Fruit fly (Drosophila melanogaster): ENCODE data around the gene CG17104.

Gene CG17104

dm6 chr2L:10661490-10662240 lies 15.3 kb upstream of the CG17104 start, which contains the start of gene CG31871 (continued):
- TF ChIP-seq CG1602 (GFP tag; optimal IDR thresholded peaks at IDR 0.05), result peak; percentile 21
- peak; percentile 39; the same call in 1 of the 2 replicates for TF ChIP-seq E2f2 (GFP tag; IDR thresholded peaks at IDR 0.05)
- peak; percentile 61 for TF ChIP-seq CG10209 (GFP tag; optimal IDR thresholded peaks at IDR 0.05)
- no peak for TF ChIP-seq gt (GFP tag; IDR thresholded peaks at IDR 0.05)
- no peak for TF ChIP-seq CG14860 (GFP tag; IDR thresholded peaks at IDR 0.05; ENCODE audit: partially characterized antibody)
- peak; percentile 62 for TF ChIP-seq H2.0 (GFP tag; IDR thresholded peaks at IDR 0.05)
- TF ChIP-seq CG7839 (tag; optimal IDR thresholded peaks at IDR 0.05), result peak; percentile 87
- no peak for TF ChIP-seq Doc3 (GFP tag; IDR thresholded peaks at IDR 0.05; ENCODE audit: partially characterized antibody)
- peak; percentile 90 for TF ChIP-seq CG31441 (GFP tag; IDR thresholded peaks at IDR 0.05)
- TF ChIP-seq onecut (GFP tag; IDR thresholded peaks at IDR 0.05), result peak; percentile 29; the same call in 1 of the 2 replicates
- TF ChIP-seq Hr78 (GFP tag; optimal IDR thresholded peaks at IDR 0.05), result peak in 1 of 2 experiments; percentile 48
- no peak for TF ChIP-seq Elba2 (GFP tag; optimal IDR thresholded peaks at IDR 0.05)
- peak; percentile 64 for TF ChIP-seq CG18619 (GFP tag; optimal IDR thresholded peaks at IDR 0.05)
- TF ChIP-seq Gsc (GFP tag; IDR thresholded peaks at IDR 0.05), result no peak
- TF ChIP-seq Dip3 (GFP tag; optimal IDR thresholded peaks at IDR 0.05), result no peak
- TF ChIP-seq HLH3B (GFP tag; IDR thresholded peaks at IDR 0.05), result peak; percentile 73
- peak; percentile 41 for TF ChIP-seq CG1603 (tag; optimal IDR thresholded peaks at IDR 0.05)
- TF ChIP-seq sc (optimal IDR thresholded peaks at IDR 0.05), result no peak
- TF ChIP-seq sc (GFP tag; optimal IDR thresholded peaks at IDR 0.05), result peak; percentile 40
- peak; percentile 16 for TF ChIP-seq CG15696 (tag; optimal IDR thresholded peaks at IDR 0.05)
- peak; percentile 75 for TF ChIP-seq lmd (GFP tag; IDR thresholded peaks at IDR 0.05)
- peak; percentile 20 for TF ChIP-seq CrebB (tag; optimal IDR thresholded peaks at IDR 0.05)
- 0 out of 2 replicates have a peak, but pooled peaks have one; percentile 11 for TF ChIP-seq ato (GFP tag; IDR thresholded peaks at IDR 0.05; ENCODE audit: partially characterized antibody)
- TF ChIP-seq Eip74EF (GFP tag; optimal IDR thresholded peaks at IDR 0.05), result peak in 1 of 2 experiments; percentile 72
- TF ChIP-seq en (GFP tag; optimal IDR thresholded peaks at IDR 0.05), result no peak
- TF ChIP-seq Nf-YB (GFP tag; optimal IDR thresholded peaks at IDR 0.05), result peak; percentile 64
- TF ChIP-seq tap (tag; optimal IDR thresholded peaks at IDR 0.05), result peak; percentile 75
- peak; percentile 65 for TF ChIP-seq CG9437 (GFP tag; optimal IDR thresholded peaks at IDR 0.05)
- no peak for TF ChIP-seq CG11398 (GFP tag; optimal IDR thresholded peaks at IDR 0.05)
- 0 out of 3 replicates have a peak, but pooled peaks have one; percentile 44 for TF ChIP-seq H15 (GFP tag; IDR thresholded peaks at IDR 0.05)
- peak; percentile 72 for TF ChIP-seq CG10267 (tag; optimal IDR thresholded peaks at IDR 0.05)
- peak; percentile 50 for TF ChIP-seq CG15011 (GFP tag; optimal IDR thresholded peaks at IDR 0.05)
- 0 out of 3 replicates have a peak, but pooled peaks have one; percentile 35 for TF ChIP-seq so (GFP tag; IDR thresholded peaks at IDR 0.05)
- TF ChIP-seq zfh1 (GFP tag; IDR thresholded peaks at IDR 0.05), result peak; percentile 67
- TF ChIP-seq CG13894 (tag; optimal IDR thresholded peaks at IDR 0.05), result no peak
- TF ChIP-seq zfh2 (GFP tag; optimal IDR thresholded peaks at IDR 0.05), result no peak
- TF ChIP-seq pum (GFP tag; optimal IDR thresholded peaks at IDR 0.05), result no peak
- peak; percentile 36 for TF ChIP-seq Chrac-16 (GFP tag; optimal IDR thresholded peaks at IDR 0.05)
- TF ChIP-seq knrl (GFP tag; IDR thresholded peaks at IDR 0.05; ENCODE audit: partially characterized antibody), result no peak
- TF ChIP-seq CG4404 (GFP tag; IDR thresholded peaks at IDR 0.05), result no peak
- TF ChIP-seq chm (GFP tag; IDR thresholded peaks at IDR 0.05), result 0 out of 2 replicates have a peak, but pooled peaks have one; percentile 17
- TF ChIP-seq Fer1 (GFP tag; optimal IDR thresholded peaks at IDR 0.05), result no peak
- peak; percentile 39 for TF ChIP-seq tio (GFP tag; optimal IDR thresholded peaks at IDR 0.05)
- TF ChIP-seq psq (GFP tag; optimal IDR thresholded peaks at IDR 0.05), result no peak
- TF ChIP-seq CG8281 (tag; optimal IDR thresholded peaks at IDR 0.05), result peak; percentile 55
- peak; percentile 82 for TF ChIP-seq unpg (GFP tag; optimal IDR thresholded peaks at IDR 0.05)
- TF ChIP-seq Dad (GFP tag; optimal IDR thresholded peaks at IDR 0.05), result no peak
- peak; percentile 67 for TF ChIP-seq CG3847 (GFP tag; IDR thresholded peaks at IDR 0.05)
- no peak for TF ChIP-seq Neu2 (GFP tag; optimal IDR thresholded peaks at IDR 0.05; ENCODE audit: borderline replicate concordance)
